Fruit fly (Drosophila melanogaster) whole organism, embryonic: ENCODE data around the gene Zn72D.

Source experiments
- ATbp ChIP-seq: fragments of 200-800 bp; sonication (Bioruptor generic); optimal IDR thresholded peaks from 2 replicates; lab custom pipeline; 2017; ENCODE audit warnings: missing biosample characterization, mild to moderate bottlenecking, missing genetic modification characterization, missing genetic modification reagents
- Blimp-1 ChIP-seq: fragments of 200-800 bp; sonication (Bioruptor generic); optimal IDR thresholded peaks from 3 replicates; lab custom pipeline; 2018; ENCODE audit warnings: missing biosample characterization, missing genetic modification characterization, mild to moderate bottlenecking, moderate library complexity, missing genetic modification reagents
- CG10321 ChIP-seq: fragments of 200-800 bp; sonication (Bioruptor generic); IDR thresholded peaks from 2 replicates; pipeline ENCODE4 v1.3.6; 2022; ENCODE audit warnings: missing biosample characterization, missing genetic modification characterization
- CG15269 ChIP-seq: fragments of 200-800 bp; sonication (Bioruptor generic); optimal IDR thresholded peaks from 2 replicates; lab custom pipeline; 2018; ENCODE audit warnings: missing biosample characterization, mild to moderate bottlenecking, missing genetic modification characterization, moderate library complexity
- CG1792 ChIP-seq: fragments of 200-800 bp; sonication (Bioruptor generic); optimal IDR thresholded peaks from 2 replicates; lab custom pipeline; 2016; ENCODE audit warnings: missing biosample characterization, missing genetic modification characterization
- CG18619 ChIP-seq: fragments of 200-800 bp; sonication (Bioruptor generic); optimal IDR thresholded peaks from 3 replicates; lab custom pipeline; 2017; ENCODE audit warnings: missing biosample characterization, mild to moderate bottlenecking, missing genetic modification characterization
- CG30403 ChIP-seq: fragments of 200-800 bp; sonication (Bioruptor generic); optimal IDR thresholded peaks from 3 replicates; lab custom pipeline; 2016; ENCODE audit warnings: missing biosample characterization, missing genetic modification characterization
- CG33557 ChIP-seq: fragments of 200-800 bp; sonication (Bioruptor generic); optimal IDR thresholded peaks from 2 replicates; lab custom pipeline; 2019; ENCODE audit warnings: missing biosample characterization, mild to moderate bottlenecking, missing genetic modification characterization, moderate library complexity
- CG3995 ChIP-seq: fragments of 200-800 bp; sonication (Bioruptor generic); optimal IDR thresholded peaks from 3 replicates; lab custom pipeline; 2016; ENCODE audit warnings: missing biosample characterization, missing genetic modification characterization
- CG4707 ChIP-seq: fragments of 200-800 bp; sonication (Bioruptor generic); optimal IDR thresholded peaks from 2 replicates; lab custom pipeline; 2018; ENCODE audit warnings: missing biosample characterization, mild to moderate bottlenecking, missing genetic modification characterization, moderate library complexity
- CG5953 ChIP-seq: fragments of 200-800 bp; sonication (Bioruptor generic); IDR thresholded peaks from 2 replicates; pipeline ENCODE4 v1.3.6; 2022; ENCODE audit warnings: missing biosample characterization, missing genetic modification characterization
- CG7745 ChIP-seq: fragments of 200-800 bp; sonication (Bioruptor generic); optimal IDR thresholded peaks from 2 replicates; lab custom pipeline; 2018; ENCODE audit warnings: missing biosample characterization, mild to moderate bottlenecking, missing genetic modification characterization, moderate library complexity
- CG7786 ChIP-seq: fragments of 200-800 bp; sonication (Bioruptor generic); optimal IDR thresholded peaks from 2 replicates; lab custom pipeline; 2016; ENCODE audit warnings: missing biosample characterization, missing genetic modification characterization
- CG9609 ChIP-seq: fragments of 200-800 bp; sonication (Bioruptor generic); optimal IDR thresholded peaks from 3 replicates; lab custom pipeline; 2016; ENCODE audit warnings: missing biosample characterization, missing genetic modification characterization
- Elba2 ChIP-seq: fragments of 200-800 bp; sonication (Bioruptor generic); optimal IDR thresholded peaks from 3 replicates; lab custom pipeline; 2016; ENCODE audit warnings: missing biosample characterization, missing genetic modification characterization
- Gug ChIP-seq: fragments of 200-800 bp; sonication (Bioruptor generic); IDR thresholded peaks from 4 replicates; pipeline ENCODE4 v1.3.6; 2022; ENCODE audit warnings: missing biosample characterization, missing genetic modification characterization
- H15 ChIP-seq: fragments of 200-800 bp; sonication (Bioruptor generic); IDR thresholded peaks from 3 replicates; pipeline ENCODE4 v1.3.6; 2022; ENCODE audit warnings: missing biosample characterization, missing genetic modification characterization
- H2.0 ChIP-seq: fragments of 200-800 bp; sonication (Bioruptor generic); IDR thresholded peaks from 2 replicates; pipeline ENCODE4 v1.3.6; 2022; ENCODE audit warnings: missing biosample characterization, missing genetic modification characterization
- HHEX ChIP-seq: fragments of 200-800 bp; sonication (Bioruptor generic); optimal IDR thresholded peaks from 3 replicates; lab custom pipeline; 2017; ENCODE audit warnings: missing biosample characterization, mild to moderate bottlenecking, missing genetic modification characterization, missing genetic modification reagents
- Hey ChIP-seq: fragments of 200-800 bp; sonication (Bioruptor generic); optimal IDR thresholded peaks from 3 replicates; lab custom pipeline; 2018; ENCODE audit warnings: missing biosample characterization, mild to moderate bottlenecking, missing genetic modification characterization
- Hsf ChIP-seq: fragments of 200-800 bp; sonication (Bioruptor generic); optimal IDR thresholded peaks from 3 replicates; lab custom pipeline; 2016; ENCODE audit warnings: missing biosample characterization, missing genetic modification characterization
- Mrtf ChIP-seq: fragments of 200-800 bp; sonication (Bioruptor generic); IDR thresholded peaks from 3 replicates; pipeline ENCODE4 v1.3.6; 2022; ENCODE audit warnings: missing biosample characterization, missing genetic modification characterization
- Rx ChIP-seq: fragments of 200-800 bp; sonication (Bioruptor generic); IDR thresholded peaks from 2 replicates; pipeline ENCODE4 v1.3.6; 2022; ENCODE audit warnings: missing biosample characterization, missing genetic modification characterization
- Scr ChIP-seq: fragments of 200-800 bp; sonication (Bioruptor generic); IDR thresholded peaks from 2 replicates; pipeline ENCODE4 v1.3.6; 2022; ENCODE audit warnings: missing biosample characterization, missing genetic modification characterization; ENCODE audit not compliant: partially characterized antibody
- Sin3A ChIP-seq: fragments of >200 bp; optimal IDR thresholded peaks from 2 replicates; lab custom pipeline; 2018
- Ssrp ChIP-seq: fragments of 200-800 bp; sonication (Bioruptor generic); optimal IDR thresholded peaks from 2 replicates; lab custom pipeline; 2018; ENCODE audit warnings: missing biosample characterization, mild to moderate bottlenecking, missing genetic modification characterization, moderate library complexity
- TFAM ChIP-seq: fragments of 200-800 bp; sonication (Bioruptor generic); optimal IDR thresholded peaks from 2 replicates; lab custom pipeline; 2017; ENCODE audit warnings: missing biosample characterization, missing genetic modification characterization, inconsistent platforms
- Usf ChIP-seq: fragments of 200-800 bp; sonication (Bioruptor generic); optimal IDR thresholded peaks from 2 replicates; lab custom pipeline; 2017; ENCODE audit warnings: missing genotype, missing biosample characterization, missing genetic modification characterization
- Xbp1 ChIP-seq: fragments of 200-800 bp; sonication (Bioruptor generic); optimal IDR thresholded peaks from 3 replicates; lab custom pipeline; 2016; ENCODE audit warnings: missing biosample characterization, mild to moderate bottlenecking, missing genetic modification characterization
- ci ChIP-seq: fragments of 200-800 bp; sonication (Bioruptor generic); IDR thresholded peaks from 3 replicates; pipeline ENCODE4 v1.3.6; 2022; ENCODE audit warnings: missing biosample characterization, missing genetic modification characterization
- dimm ChIP-seq: fragments of 200-800 bp; sonication (Bioruptor generic); IDR thresholded peaks from 2 replicates; pipeline ENCODE4 v1.3.6; 2022; ENCODE audit warnings: missing biosample characterization, missing genetic modification characterization
- dm ChIP-seq: fragments of 200-800 bp; sonication (Bioruptor generic); optimal IDR thresholded peaks from 3 replicates; lab custom pipeline; 2016; ENCODE audit warnings: missing biosample characterization, missing genetic modification characterization
- dmrt99B ChIP-seq: fragments of 200-800 bp; sonication (Bioruptor generic); optimal IDR thresholded peaks from 2 replicates; lab custom pipeline; 2018; ENCODE audit warnings: missing biosample characterization, mild to moderate bottlenecking, missing genetic modification characterization, moderate library complexity
- dpn ChIP-seq, 2 experiments: fragments of 200-800 bp; sonication (Bioruptor generic); optimal IDR thresholded peaks; 3 replicates each; lab custom pipeline; 2016; ENCODE audit warnings: missing biosample characterization in 2 of 2, missing genetic modification characterization in 2 of 2
- ems ChIP-seq: fragments of 200-800 bp; sonication (Bioruptor generic); optimal IDR thresholded peaks from 3 replicates; lab custom pipeline; 2016; ENCODE audit warnings: missing biosample characterization, missing genetic modification characterization
- en ChIP-seq: fragments of 200-800 bp; sonication (Bioruptor generic); optimal IDR thresholded peaks from 2 replicates; lab custom pipeline; 2016; ENCODE audit warnings: missing biosample characterization, missing genetic modification characterization
- fru ChIP-seq: fragments of >200 bp; optimal IDR thresholded peaks from 2 replicates; lab custom pipeline; 2017
- gce ChIP-seq: fragments of 200-800 bp; sonication (Bioruptor generic); IDR thresholded peaks from 3 replicates; pipeline ENCODE4 v1.3.6; 2022; ENCODE audit warnings: missing biosample characterization, missing genetic modification characterization
- gem ChIP-seq: fragments of 200-800 bp; sonication (Bioruptor generic); optimal IDR thresholded peaks from 2 replicates; lab custom pipeline; 2019; ENCODE audit warnings: missing biosample characterization, mild to moderate bottlenecking, missing genetic modification characterization, moderate library complexity
- gro ChIP-seq: fragments of 200-800 bp; sonication (Bioruptor generic); optimal IDR thresholded peaks from 2 replicates; lab custom pipeline; 2016; ENCODE audit warnings: missing biosample characterization, missing genetic modification characterization
- lov ChIP-seq, 2 experiments: fragments of 200-800 bp in 1 of 2; fragments of >200 bp in 1 of 2; sonication (Bioruptor generic) in 1 of 2; IDR thresholded peaks in 1 of 2; optimal IDR thresholded peaks in 1 of 2; 2 replicates in 1 of 2; 3 replicates in 1 of 2; pipeline versions ENCODE4 v1.3.6 to Lab custom; 2017 to 2022; ENCODE audit warnings: missing biosample characterization in 1 of 2, missing genetic modification characterization in 1 of 2
- nmo ChIP-seq: fragments of 200-800 bp; sonication (Bioruptor generic); optimal IDR thresholded peaks from 2 replicates; lab custom pipeline; 2018; ENCODE audit warnings: missing biosample characterization, mild to moderate bottlenecking, missing genetic modification characterization, moderate library complexity
- oc ChIP-seq: fragments of 200-800 bp; sonication (Bioruptor generic); optimal IDR thresholded peaks from 2 replicates; lab custom pipeline; 2018; ENCODE audit warnings: missing biosample characterization, mild to moderate bottlenecking, missing genetic modification characterization, moderate library complexity
- pnt ChIP-seq: fragments of 200-800 bp; sonication (Bioruptor generic); optimal IDR thresholded peaks from 3 replicates; lab custom pipeline; 2016; ENCODE audit warnings: missing biosample characterization, missing genetic modification characterization
- psq ChIP-seq: fragments of 200-800 bp; sonication (Bioruptor generic); optimal IDR thresholded peaks from 2 replicates; lab custom pipeline; 2017; ENCODE audit warnings: missing biosample characterization, missing genetic modification characterization
- repo ChIP-seq: fragments of 200-800 bp; sonication (Bioruptor generic); optimal IDR thresholded peaks from 2 replicates; lab custom pipeline; 2016; ENCODE audit warnings: missing biosample characterization, missing genetic modification characterization
- schlank ChIP-seq: fragments of 200-800 bp; sonication (Bioruptor generic); optimal IDR thresholded peaks from 2 replicates; lab custom pipeline; 2018; ENCODE audit warnings: missing biosample characterization, mild to moderate bottlenecking, missing genetic modification characterization
- sens ChIP-seq: fragments of 200-800 bp; sonication (Bioruptor generic); peaks from one replicate; lab custom pipeline; 2016; ENCODE audit warnings: missing biosample characterization, missing genetic modification characterization
- sob ChIP-seq: fragments of 200-800 bp; sonication (Bioruptor generic); IDR thresholded peaks from 2 replicates; pipeline ENCODE4 v1.3.6; 2022; ENCODE audit warnings: missing biosample characterization, missing genetic modification characterization
- tll ChIP-seq, 2 experiments: fragments of 200-800 bp in 1 of 2; fragments of >200 bp in 1 of 2; sonication (Bioruptor generic) in 1 of 2; optimal IDR thresholded peaks; 2 replicates each; lab custom pipeline; 2017 to 2019; ENCODE audit warnings: missing biosample characterization in 2 of 2, missing genetic modification characterization in 2 of 2, mild to moderate bottlenecking in 1 of 2, moderate library complexity in 1 of 2
- toy ChIP-seq: fragments of 200-800 bp; sonication (Bioruptor generic); IDR thresholded peaks from 2 replicates; pipeline ENCODE4 v1.3.6; 2022; ENCODE audit warnings: missing biosample characterization, missing genetic modification characterization

Gene Zn72D

dm6 chr3L:16060806-16061600, 51.4 kb downstream of the Zn72D start (continued):
- no peak for TF ChIP-seq ems (GFP tag; lab: Kevin White, UChicago)
- no peak for TF ChIP-seq CG9609 (GFP tag; lab: Kevin White, UChicago)
- TF ChIP-seq Mrtf (GFP tag; lab: Robert Waterston, UW), result no peak
- no peak for TF ChIP-seq Gug (GFP tag; lab: Robert Waterston, UW)
- TF ChIP-seq Sin3A (lab: Kevin White, UChicago), result no peak
- TF ChIP-seq Rx, result no peak
- TF ChIP-seq dimm (GFP tag; lab: Robert Waterston, UW), result no peak
- no peak for TF ChIP-seq oc
- no peak for TF ChIP-seq H2.0
- no peak; the same call in 1 of the 2 replicates for TF ChIP-seq sob (GFP tag; lab: Robert Waterston, UW)
- peak; percentile 25 for TF ChIP-seq ATbp (GFP tag; lab: Kevin White, UChicago)
- TF ChIP-seq lov (optimal IDR thresholded peaks at IDR 0.05; lab: Kevin White, UChicago), result no peak
- TF ChIP-seq lov (GFP tag; IDR thresholded peaks at IDR 0.05; lab: Robert Waterston, UW), result no peak
- peak; percentile 88 for TF ChIP-seq sens (GFP tag; lab: Kevin White, UChicago)
- TF ChIP-seq Xbp1 (GFP tag; lab: Kevin White, UChicago), result peak; percentile 29
- TF ChIP-seq CG5953 (GFP tag; lab: Robert Waterston, UW), result no peak
- TF ChIP-seq HHEX (GFP tag; lab: Kevin White, UChicago), result peak; percentile 27
- no peak for TF ChIP-seq CG4707 (GFP tag; lab: Kevin White, UChicago)
- no peak for TF ChIP-seq CG15269 (tag; lab: Kevin White, UChicago)
- peak; percentile 52 for TF ChIP-seq Ssrp
- no peak for TF ChIP-seq gem (tag; lab: Kevin White, UChicago)
- no peak for TF ChIP-seq CG7745
- TF ChIP-seq CG33557 (GFP tag; lab: Kevin White, UChicago), result peak; percentile 9
- no peak for TF ChIP-seq fru (lab: Kevin White, UChicago)
- no peak for TF ChIP-seq tll (GFP tag; optimal IDR thresholded peaks at IDR 0.05; lab: Kevin White, UChicago)
- no peak for TF ChIP-seq Elba2
- peak; percentile 9 for TF ChIP-seq psq (GFP tag; lab: Kevin White, UChicago)
- TF ChIP-seq repo, result no peak
- no peak for TF ChIP-seq CG7786 (GFP tag; lab: Kevin White, UChicago)
- TF ChIP-seq H15 (GFP tag; lab: Robert Waterston, UW), result no peak
- peak; percentile 59 for TF ChIP-seq CG18619 (GFP tag; lab: Kevin White, UChicago)
- no peak for TF ChIP-seq Scr (GFP tag; lab: Robert Waterston, UW)
- no peak for TF ChIP-seq Hey (tag; lab: Kevin White, UChicago)
- TF ChIP-seq CG10321, result no peak
- peak; percentile 44 for TF ChIP-seq Hsf (GFP tag; lab: Kevin White, UChicago)
- TF ChIP-seq CG3995, result no peak
- no peak for TF ChIP-seq gce (GFP tag; lab: Robert Waterston, UW)
- TF ChIP-seq Usf (GFP tag; lab: Kevin White, UChicago), result peak; percentile 21
- no peak for TF ChIP-seq ci (GFP tag; lab: Robert Waterston, UW)
- peak; percentile 72 for TF ChIP-seq CG30403 (GFP tag; lab: Kevin White, UChicago)
- no peak for TF ChIP-seq en
- TF ChIP-seq dmrt99B (tag; lab: Kevin White, UChicago), result no peak
- peak; percentile 64 for TF ChIP-seq Blimp-1 (GFP tag; lab: Kevin White, UChicago)
- TF ChIP-seq pnt (GFP tag; lab: Kevin White, UChicago), result peak; percentile 16
- TF ChIP-seq TFAM, result no peak
- TF ChIP-seq dm (GFP tag; lab: Kevin White, UChicago), result no peak
- no peak for TF ChIP-seq nmo (GFP tag; lab: Kevin White, UChicago)
- no peak for TF ChIP-seq CG1792
- TF ChIP-seq gro (GFP tag; lab: Kevin White, UChicago), result no peak
- TF ChIP-seq dpn (GFP tag; optimal IDR thresholded peaks at IDR 0.05; lab: Kevin White, UChicago), result peak; percentile 22 to 33
- TF ChIP-seq schlank, result no peak
- TF ChIP-seq toy (GFP tag; lab: Robert Waterston, UW), result no peak
